Fruit fly (Drosophila melanogaster): ENCODE results near the gene CG17746.

DNA sequence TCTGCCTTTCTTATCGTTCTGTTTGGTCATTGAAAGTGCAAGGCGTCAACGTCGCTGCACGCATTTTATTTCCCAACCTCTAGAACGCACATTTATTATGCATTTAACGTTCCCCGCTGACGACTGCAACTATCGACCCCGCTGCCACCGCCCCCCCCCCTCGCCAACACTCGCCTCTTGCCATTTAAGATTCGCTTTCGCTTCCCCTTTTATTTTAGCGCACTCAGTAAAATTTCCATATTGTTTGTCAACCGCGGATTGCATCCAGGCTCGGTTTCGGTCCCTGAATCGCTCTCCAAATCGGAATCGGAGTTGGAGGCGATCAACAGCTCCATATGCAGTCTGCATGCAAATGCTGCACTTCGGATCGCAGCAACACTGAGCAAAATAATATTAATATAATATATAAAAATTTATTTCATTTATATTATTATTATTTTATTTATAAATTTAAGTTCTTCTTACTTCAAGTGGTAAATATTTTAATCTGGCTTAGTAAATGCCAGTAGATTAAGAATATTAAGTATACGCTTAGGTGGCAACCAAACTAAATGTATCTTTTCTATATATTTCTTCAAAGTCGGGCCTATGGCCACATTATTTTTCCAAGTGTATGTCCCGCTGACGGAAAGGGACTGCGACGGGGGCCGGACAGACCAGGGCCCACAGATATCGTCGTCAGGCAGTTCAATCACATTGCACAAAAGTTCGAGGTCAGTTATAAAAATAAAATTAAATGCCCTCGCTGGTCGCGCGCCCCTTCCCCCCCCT, 1.4 kb upstream of the CG17746 start:
- TF ChIP-seq OdsH (GFP tag; optimal IDR thresholded peaks at IDR 0.05) (peak; percentile 93), CG16779 (tag; optimal IDR thresholded peaks at IDR 0.05) (peak; percentile 94), Eip78C (GFP tag) (peak; percentile 97), lz (GFP tag; optimal IDR thresholded peaks at IDR 0.05) (peak; percentile 86), Sox102F (GFP tag; optimal IDR thresholded peaks at IDR 0.05) (peak; percentile 88), Gug (GFP tag; IDR thresholded peaks at IDR 0.05) (peak; percentile 78), cyc (GFP tag; optimal IDR thresholded peaks at IDR 0.05) (peak; percentile 92), CG9139 (GFP tag; optimal IDR thresholded peaks at IDR 0.05) (peak; percentile 98)
